Fruit fly (Drosophila melanogaster): Measurements from ENCODE around the gene CG12121.

dm6 chrX:9269825-9270224 is 37.6 kb upstream of the CG12121 start, which contains the start of gene CG17440:
- no peak for TF ChIP-seq Mnt (GFP tag; optimal IDR thresholded peaks at IDR 0.05)
- TF ChIP-seq CG14711 (tag; optimal IDR thresholded peaks at IDR 0.05): no peak
- TF ChIP-seq toe (GFP tag; optimal IDR thresholded peaks at IDR 0.05): no peak
- TF ChIP-seq kay (GFP tag; ENCODE audit: borderline replicate concordance): no peak
- TF ChIP-seq Crg-1 (GFP tag; optimal IDR thresholded peaks at IDR 0.05): no peak
- no peak for TF ChIP-seq tj (GFP tag; optimal IDR thresholded peaks at IDR 0.05)
- no peak for TF ChIP-seq pad (GFP tag; optimal IDR thresholded peaks at IDR 0.05)
